Fruit fly (Drosophila melanogaster): Measurements from ENCODE around the gene gudu.

gudu gene

dm6 chr2L:7401025-7401424 is 12.7 kb downstream of the gudu start, which contains the start of gene CG5171:
Gene CG5171 (plus strand): TSS chr2L:7401335.
- TF ChIP-seq CG16779 (tag; optimal IDR thresholded peaks at IDR 0.05) (no peak), CG6854 (GFP tag; optimal IDR thresholded peaks at IDR 0.05) (no peak), CG4318 (GFP tag; optimal IDR thresholded peaks at IDR 0.05) (no peak), CG10669 (GFP tag; optimal IDR thresholded peaks at IDR 0.05) (no peak), CG34406 (GFP tag; optimal IDR thresholded peaks at IDR 0.05) (no peak), CG8632 (GFP tag; optimal IDR thresholded peaks at IDR 0.05) (no peak), dsx (GFP tag; optimal IDR thresholded peaks at IDR 0.05; ENCODE audit: poor library complexity, severe bottlenecking) (no peak), Eip75B (GFP tag; optimal IDR thresholded peaks at IDR 0.05) (no peak), CG11762 (GFP tag; optimal IDR thresholded peaks at IDR 0.05; ENCODE audit: insufficient read depth) (no peak), eg (GFP tag; IDR thresholded peaks at IDR 0.05) (no peak), CG10631 (GFP tag; optimal IDR thresholded peaks at IDR 0.05) (no peak), CG6808 (GFP tag; optimal IDR thresholded peaks at IDR 0.05) (no peak)

- TF ChIP-seq CG6808 (GFP tag; optimal IDR thresholded peaks at IDR 0.05) (no peak), CG3032 (tag; optimal IDR thresholded peaks at IDR 0.05) (no peak), ss (GFP tag; optimal IDR thresholded peaks at IDR 0.05) (no peak), eg (GFP tag; IDR thresholded peaks at IDR 0.05) (peak; percentile 71; the same call in 2 of the 3 replicates), Sox102F (GFP tag; optimal IDR thresholded peaks at IDR 0.05) (no peak), CG1621 (tag; optimal IDR thresholded peaks at IDR 0.05) (no peak), CG6792 (GFP tag; optimal IDR thresholded peaks at IDR 0.05) (no peak), fkh (GFP tag; optimal IDR thresholded peaks at IDR 0.05) (peak; percentile 76), vri (GFP tag; optimal IDR thresholded peaks at IDR 0.05) (no peak), CG4318 (GFP tag; optimal IDR thresholded peaks at IDR 0.05) (no peak), net (GFP tag; optimal IDR thresholded peaks at IDR 0.05) (no peak), CG11294 (GFP tag; IDR thresholded peaks at IDR 0.05) (no peak), CG8319 (GFP tag; optimal IDR thresholded peaks at IDR 0.05) (no peak), OdsH (GFP tag; optimal IDR thresholded peaks at IDR 0.05) (no peak), spab (GFP tag; optimal IDR thresholded peaks at IDR 0.05) (no peak), CG10669 (GFP tag; optimal IDR thresholded peaks at IDR 0.05) (no peak), fd59A (GFP tag; optimal IDR thresholded peaks at IDR 0.05) (no peak), lz (GFP tag; optimal IDR thresholded peaks at IDR 0.05) (no peak), dac (GFP tag; optimal IDR thresholded peaks at IDR 0.05) (no peak), Sox15 (GFP tag; optimal IDR thresholded peaks at IDR 0.05) (no peak), CG8119 (GFP tag; IDR thresholded peaks at IDR 0.05) (peak; percentile 53; the same call in 2 of the 3 replicates), CG6854 (GFP tag; optimal IDR thresholded peaks at IDR 0.05) (no peak), CG15336 (GFP tag; IDR thresholded peaks at IDR 0.05) (peak; percentile 60; the same call in 1 of the 2 replicates), Smox (GFP tag; optimal IDR thresholded peaks at IDR 0.05) (no peak), CG10631 (GFP tag; optimal IDR thresholded peaks at IDR 0.05) (no peak), Eip78C (GFP tag) (no peak), Hr38 (GFP tag; optimal IDR thresholded peaks at IDR 0.05) (no peak), svp (GFP tag) (peak; percentile 55), CG31627 (GFP tag; optimal IDR thresholded peaks at IDR 0.05) (no peak), Hr4 (GFP tag; optimal IDR thresholded peaks at IDR 0.05) (peak; percentile 53), Sox14 (GFP tag; optimal IDR thresholded peaks at IDR 0.05) (no peak)
Observed at dm6 chr2L:7401627-7402026, 13.3 kb downstream of the gudu start.

dm6 chr2L:7404923-7405322 is 16.6 kb downstream of the gudu start, which contains the start of gene CG5177:
Gene CG5177 (plus strand): TSS chr2L:7405227.
- TF ChIP-seq vri (GFP tag; optimal IDR thresholded peaks at IDR 0.05): no peak
- TF ChIP-seq Sox14 (GFP tag; optimal IDR thresholded peaks at IDR 0.05): no peak

dm6 chr2L:7407638-7408037 is 19.3 kb downstream of the gudu start:
- no peak for TF ChIP-seq ss (GFP tag; optimal IDR thresholded peaks at IDR 0.05)
- TF ChIP-seq CG10631 (GFP tag; optimal IDR thresholded peaks at IDR 0.05): no peak
- no peak for TF ChIP-seq lz (GFP tag; optimal IDR thresholded peaks at IDR 0.05)
- no peak for TF ChIP-seq CG6792 (GFP tag; optimal IDR thresholded peaks at IDR 0.05)
- no peak for TF ChIP-seq CG16779 (tag; optimal IDR thresholded peaks at IDR 0.05)
- no peak for TF ChIP-seq salr (GFP tag; optimal IDR thresholded peaks at IDR 0.05)
- TF ChIP-seq dsx (GFP tag; optimal IDR thresholded peaks at IDR 0.05; ENCODE audit: poor library complexity, severe bottlenecking): no peak
- no peak for TF ChIP-seq Sox102F (GFP tag; optimal IDR thresholded peaks at IDR 0.05)
- TF ChIP-seq CG34406 (GFP tag; optimal IDR thresholded peaks at IDR 0.05): no peak
- TF ChIP-seq Eip78C (GFP tag): no peak
- TF ChIP-seq CG11294 (GFP tag; IDR thresholded peaks at IDR 0.05): no peak
- TF ChIP-seq acj6 (GFP tag; optimal IDR thresholded peaks at IDR 0.05): no peak
- TF ChIP-seq dac (GFP tag; optimal IDR thresholded peaks at IDR 0.05): no peak
- TF ChIP-seq CG6808 (GFP tag; optimal IDR thresholded peaks at IDR 0.05): no peak

Data from whole organism, prepupa.